Worm (Caenorhabditis elegans): ENCODE measurements around the gene srd-32.

The srd-32 gene

ce11 chrV:4867535-4867934, 2.1 kb downstream of the srd-32 start:
- no peak for TF ChIP-seq daf-12 (tag; optimal IDR thresholded peaks at IDR 0.05)

DNA sequence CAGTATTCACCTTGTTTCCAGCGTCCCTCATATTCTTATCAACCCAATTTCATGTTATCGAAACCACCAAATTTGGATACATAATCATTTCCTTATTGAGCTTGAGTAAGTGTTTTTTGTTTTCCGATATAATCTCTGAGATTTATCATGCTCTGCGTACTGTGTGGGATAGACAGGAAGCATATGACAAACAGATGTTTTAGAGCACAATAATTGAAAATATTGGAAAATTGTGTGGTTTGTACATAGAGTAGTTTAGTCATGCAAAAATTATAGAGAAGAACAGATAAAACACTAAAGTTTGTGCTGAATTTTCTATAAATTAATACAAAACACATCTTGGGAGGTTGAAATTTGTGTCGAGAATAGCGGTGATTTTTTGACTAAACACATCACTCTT, 3.2 kb downstream of the srd-32 start:
- no peak for TF ChIP-seq R02D3.7 (tag; optimal IDR thresholded peaks at IDR 0.05)
- TF ChIP-seq egl-27 (tag; optimal IDR thresholded peaks at IDR 0.05) = no peak
- TF ChIP-seq nhr-28 (tag; optimal IDR thresholded peaks at IDR 0.05) = no peak
- no peak for TF ChIP-seq fos-1 (tag; optimal IDR thresholded peaks at IDR 0.05)
- no peak for TF ChIP-seq snpc-4 (tag; optimal IDR thresholded peaks at IDR 0.05)
- TF ChIP-seq mml-1 (tag; optimal IDR thresholded peaks at IDR 0.05) = no peak

DNA sequence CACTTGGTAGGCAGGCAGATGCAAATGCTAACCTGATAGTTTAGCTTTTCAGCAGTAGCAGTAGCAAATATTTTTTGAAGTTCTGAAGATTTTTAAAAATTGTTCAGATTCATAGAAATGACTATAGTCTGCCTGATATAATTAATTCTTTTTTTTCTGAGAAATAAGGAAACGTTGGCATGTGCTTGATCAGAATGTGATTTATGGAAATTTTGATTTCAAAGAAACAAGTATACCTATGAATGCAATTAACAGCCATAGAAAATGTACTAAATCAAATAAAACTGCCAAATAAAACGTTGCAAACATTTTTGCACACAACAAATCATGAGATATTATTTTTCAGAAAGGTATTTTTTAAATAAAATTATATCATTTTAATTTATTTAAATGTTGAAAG, 5.2 kb downstream of the srd-32 start:
- TF ChIP-seq nhr-28 (tag; optimal IDR thresholded peaks at IDR 0.05) (no peak), skn-1 (tag; optimal IDR thresholded peaks at IDR 0.05) (no peak), lin-15B (tag; optimal IDR thresholded peaks at IDR 0.05) (no peak), pqm-1 (tag; optimal IDR thresholded peaks at IDR 0.05) (no peak), nhr-11 (tag; optimal IDR thresholded peaks at IDR 0.05) (peak; percentile 56), ZK546.5 (tag; optimal IDR thresholded peaks at IDR 0.05) (no peak)

DNA sequence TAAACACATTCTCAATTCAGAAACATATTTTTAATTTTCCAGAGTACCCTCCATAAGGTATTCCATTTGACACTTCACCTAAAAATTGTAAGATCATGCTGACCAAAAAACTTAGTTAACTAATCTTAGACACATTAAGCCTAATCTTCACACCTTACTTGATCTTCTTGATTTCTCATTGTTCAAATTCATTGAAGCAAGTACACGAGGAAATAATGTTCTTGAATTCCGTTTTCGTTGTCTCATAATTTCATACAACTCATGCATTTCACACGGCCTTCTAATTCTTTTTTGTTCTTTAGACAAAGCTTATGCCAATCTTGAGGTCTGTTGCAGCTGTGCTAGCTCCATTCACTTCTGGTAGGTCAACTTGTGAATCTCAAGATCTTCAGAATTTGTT, 6.5 kb downstream of the srd-32 start, which contains the start of gene srd-33:
srd-33 (plus strand) TSS at position 301 of the 400 bp plus-strand sequence.
- TF ChIP-seq lin-15B (tag; optimal IDR thresholded peaks at IDR 0.05) = no peak
- TF ChIP-seq egl-27 (tag; optimal IDR thresholded peaks at IDR 0.05) = no peak
- no peak for TF ChIP-seq nfya-1 (tag; optimal IDR thresholded peaks at IDR 0.05; ENCODE audit: insufficient read depth)
- no peak for TF ChIP-seq nhr-23 (tag; optimal IDR thresholded peaks at IDR 0.05)
- TF ChIP-seq nhr-237 (tag; optimal IDR thresholded peaks at IDR 0.05) = no peak
- no peak for TF ChIP-seq unc-62 (GFP tag; optimal IDR thresholded peaks at IDR 0.05)
- TF ChIP-seq fkh-2 (tag; optimal IDR thresholded peaks at IDR 0.05) = no peak
- no peak for TF ChIP-seq snpc-4 (tag; optimal IDR thresholded peaks at IDR 0.05)
- TF ChIP-seq elt-2 (tag; optimal IDR thresholded peaks at IDR 0.05) = no peak
- TF ChIP-seq skn-1 (tag; optimal IDR thresholded peaks at IDR 0.05) = no peak
- TF ChIP-seq egl-5 (tag; optimal IDR thresholded peaks at IDR 0.05) = no peak
- no peak for TF ChIP-seq nhr-12 (tag; optimal IDR thresholded peaks at IDR 0.05)
- TF ChIP-seq nhr-11 (tag; optimal IDR thresholded peaks at IDR 0.05) = no peak
- no peak for TF ChIP-seq pha-4 (tag; optimal IDR thresholded peaks at IDR 0.05)
- no peak for TF ChIP-seq nhr-28 (tag; optimal IDR thresholded peaks at IDR 0.05)
- TF ChIP-seq pqm-1 (tag; optimal IDR thresholded peaks at IDR 0.05) = no peak
- no peak for TF ChIP-seq ceh-9 (tag; optimal IDR thresholded peaks at IDR 0.05)
- no peak for TF ChIP-seq daf-12 (tag; optimal IDR thresholded peaks at IDR 0.05)
- TF ChIP-seq tbx-2 (tag; optimal IDR thresholded peaks at IDR 0.05) = no peak

DNA sequence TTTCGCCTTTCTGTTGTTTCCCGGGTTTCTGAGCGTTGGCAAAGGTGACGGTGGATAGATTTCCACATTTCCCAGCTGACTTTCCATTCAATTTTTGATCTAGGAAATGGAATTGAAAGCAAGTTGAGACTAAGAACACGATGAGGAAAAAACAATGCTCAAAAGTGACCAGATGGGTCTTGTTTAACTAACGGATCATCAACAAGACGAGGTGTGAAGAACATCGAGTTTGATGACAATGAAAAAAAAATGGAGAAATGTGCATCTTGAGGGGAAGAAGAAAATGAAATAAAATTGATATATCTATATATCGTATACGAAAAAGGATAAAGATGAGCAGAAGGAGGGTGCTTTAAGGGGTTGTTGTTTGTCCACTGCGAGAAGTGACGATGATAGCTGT, 12.1 kb downstream of the srd-32 start, which contains the start of gene T19H12.6:
T19H12.6 (minus strand) TSS at position 101 of the 400 bp plus-strand sequence.
- TF ChIP-seq ceh-28 (tag; optimal IDR thresholded peaks at IDR 0.05) = no peak
- TF ChIP-seq aly-2 (tag; optimal IDR thresholded peaks at IDR 0.05) = no peak
- no peak for TF ChIP-seq ceh-16 (tag; optimal IDR thresholded peaks at IDR 0.05)
- TF ChIP-seq nhr-28 (tag; optimal IDR thresholded peaks at IDR 0.05) = no peak

DNA sequence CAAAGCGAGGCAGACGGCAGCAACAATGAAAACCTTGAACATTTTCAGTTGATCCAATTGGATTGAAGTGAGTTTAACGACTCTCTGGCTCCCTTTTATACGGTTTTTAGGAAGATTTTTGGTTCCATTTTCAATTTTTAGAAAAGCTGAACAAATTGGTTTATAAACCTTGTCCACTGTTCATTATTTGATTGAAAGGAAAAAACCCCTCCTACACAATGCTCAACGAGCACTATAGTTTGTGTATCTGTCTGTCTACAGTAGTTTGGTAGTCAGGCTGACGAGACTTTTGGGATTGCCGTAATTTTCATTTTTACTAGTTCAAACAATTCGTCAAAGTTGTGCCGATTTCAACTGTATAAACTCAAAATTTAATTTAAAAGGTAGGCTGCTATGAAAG, 13.8 kb downstream of the srd-32 start, which contains the start of gene T19H12.15:
T19H12.15 (minus strand) TSS at position 101 of the 400 bp plus-strand sequence.
- TF ChIP-seq hmg-11 (tag; optimal IDR thresholded peaks at IDR 0.05) (no peak), ztf-11 (tag; optimal IDR thresholded peaks at IDR 0.05) (no peak), nhr-67 (tag; optimal IDR thresholded peaks at IDR 0.05) (no peak), elt-2 (tag; optimal IDR thresholded peaks at IDR 0.05) (no peak), ceh-82 (tag; optimal IDR thresholded peaks at IDR 0.05) (no peak), mdl-1 (tag; optimal IDR thresholded peaks at IDR 0.05) (no peak), nfya-1 (tag; optimal IDR thresholded peaks at IDR 0.05; ENCODE audit: insufficient read depth) (no peak), nhr-12 (tag; optimal IDR thresholded peaks at IDR 0.05) (no peak), ceh-16 (tag; optimal IDR thresholded peaks at IDR 0.05) (no peak), lsy-12 (tag; optimal IDR thresholded peaks at IDR 0.05) (no peak), zag-1 (tag; optimal IDR thresholded peaks at IDR 0.05) (no peak)

Measured in whole organism, L3 larva.